Worm (Caenorhabditis elegans) whole organism, L4/young adult: ENCODE results near the gene Y47D3A.34.

Source experiments
- W03F9.2 ChIP-seq: fragments of 150-350 bp; optimal IDR thresholded peaks from 2 replicates; lab custom pipeline; 2014; ENCODE audit warnings: missing biosample characterization, missing genetic modification characterization
- him-1 ChIP-seq: sonication (generic microtip); optimal IDR thresholded peaks from 2 replicates; lab custom pipeline; 2016; ENCODE audit warnings: missing genotype, missing genetic modification reagents, missing genetic modification characterization, missing compliant biosample characterization

DNA sequence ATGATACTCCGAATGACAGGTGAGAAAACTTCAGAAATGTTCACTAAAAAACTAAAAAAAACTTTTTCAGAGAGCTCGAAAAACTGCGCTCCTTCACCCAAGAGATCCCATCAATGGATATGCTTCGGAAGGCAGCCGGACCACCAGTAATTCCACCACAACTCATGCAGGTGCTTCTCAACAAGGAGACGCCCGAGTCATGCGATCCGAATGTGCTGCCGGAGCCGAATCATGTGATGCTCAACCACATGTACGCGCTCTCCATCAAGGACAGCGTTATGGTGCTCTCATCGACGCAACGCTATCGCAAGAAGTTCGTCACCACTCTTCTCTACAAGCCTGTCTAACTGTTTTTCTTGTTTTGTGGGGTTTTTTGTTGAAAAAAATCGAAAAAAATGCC is 3.1 kb upstream of the Y47D3A.34 start:
- TF ChIP-seq him-1 (tag; lab: Kevin White, UChicago) (no peak), W03F9.2 (no peak)
